Fruit fly (Drosophila melanogaster) whole organism, pupa: ENCODE results near the gene jvl.

ENCODE experiments used
- CG10348 ChIP-seq: fragments of 200-800 bp; sonication (Bioruptor generic); IDR thresholded peaks from 2 replicates; pipeline ENCODE4 v1.3.6; 2022; ENCODE audit warnings: missing biosample characterization, missing genetic modification characterization
- CG12605 ChIP-seq: fragments of 200-800 bp; sonication (Bioruptor generic); IDR thresholded peaks from 2 replicates; pipeline ENCODE4 v1.3.6; 2022; ENCODE audit warnings: missing biosample characterization, missing genetic modification characterization
- CG13204 ChIP-seq: fragments of 200-800 bp; sonication (Bioruptor generic); optimal IDR thresholded peaks from 2 replicates; lab custom pipeline; 2018; ENCODE audit warnings: missing biosample characterization, mild to moderate bottlenecking, missing genetic modification characterization, moderate library complexity
- CG14655 ChIP-seq: fragments of 200-800 bp; sonication (Bioruptor generic); optimal IDR thresholded peaks from 3 replicates; lab custom pipeline; 2017; ENCODE audit warnings: mild to moderate bottlenecking, missing biosample characterization, missing genetic modification reagents, missing genetic modification characterization
- CG15710 ChIP-seq: fragments of 200-800 bp; sonication (Bioruptor generic); optimal IDR thresholded peaks from 2 replicates; lab custom pipeline; 2018; ENCODE audit warnings: missing biosample characterization, mild to moderate bottlenecking, missing genetic modification characterization, moderate library complexity
- CG17806 ChIP-seq: fragments of 200-800 bp; sonication (Bioruptor generic); optimal IDR thresholded peaks from 2 replicates; lab custom pipeline; 2018; ENCODE audit warnings: missing biosample characterization, mild to moderate bottlenecking, missing genetic modification characterization, moderate library complexity
- CG32121 ChIP-seq: fragments of 200-800 bp; sonication (Bioruptor generic); IDR thresholded peaks from 2 replicates; pipeline ENCODE4 v1.3.6; 2022; ENCODE audit warnings: missing biosample characterization, missing genetic modification characterization
- CG34367 ChIP-seq: fragments of 200-800 bp; sonication (Bioruptor generic); optimal IDR thresholded peaks from 2 replicates; lab custom pipeline; 2018; ENCODE audit warnings: missing biosample characterization, mild to moderate bottlenecking, missing genetic modification characterization
- CG4496 ChIP-seq: fragments of 200-800 bp; sonication (Bioruptor generic); IDR thresholded peaks from 3 replicates; pipeline ENCODE4 v1.3.6; 2022; ENCODE audit warnings: missing biosample characterization, missing genetic modification characterization
- CG8159 ChIP-seq: fragments of 200-800 bp; sonication (Bioruptor generic); optimal IDR thresholded peaks from 3 replicates; lab custom pipeline; 2018; ENCODE audit warnings: missing biosample characterization, mild to moderate bottlenecking, missing genetic modification characterization, moderate library complexity
- CG8301 ChIP-seq: fragments of 200-800 bp; sonication (Bioruptor generic); optimal IDR thresholded peaks from 2 replicates; lab custom pipeline; 2018; ENCODE audit warnings: missing biosample characterization, mild to moderate bottlenecking, missing genetic modification characterization
- CG9948 ChIP-seq: fragments of 200-800 bp; sonication (Bioruptor generic); optimal IDR thresholded peaks from 2 replicates; lab custom pipeline; 2018; ENCODE audit warnings: missing biosample characterization, mild to moderate bottlenecking, missing genetic modification characterization, moderate library complexity
- D1 ChIP-seq: fragments of 200-800 bp; sonication (Bioruptor generic); optimal IDR thresholded peaks from 2 replicates; lab custom pipeline; 2018; ENCODE audit warnings: missing biosample characterization, mild to moderate bottlenecking, missing genetic modification characterization, moderate library complexity
- EcR ChIP-seq: fragments of 200-800 bp; sonication (Bioruptor generic); optimal IDR thresholded peaks from 3 replicates; lab custom pipeline; 2019; ENCODE audit warnings: missing biosample characterization, missing genetic modification characterization, mild to moderate bottlenecking, moderate library complexity, missing genetic modification reagents
- Ets98B ChIP-seq: fragments of 200-800 bp; sonication (Bioruptor generic); IDR thresholded peaks from 2 replicates; pipeline ENCODE4 v1.3.6; 2022; ENCODE audit warnings: missing biosample characterization, missing genetic modification characterization
- Pif1A ChIP-seq: fragments of 200-800 bp; sonication (Bioruptor generic); optimal IDR thresholded peaks from 3 replicates; lab custom pipeline; 2016; ENCODE audit warnings: missing biosample characterization, missing genetic modification characterization
- Pif1B ChIP-seq: fragments of 200-800 bp; sonication (Bioruptor generic); optimal IDR thresholded peaks from 3 replicates; lab custom pipeline; 2016; ENCODE audit warnings: missing biosample characterization, missing genetic modification characterization
- Snoo ChIP-seq: fragments of 200-800 bp; sonication (Bioruptor generic); optimal IDR thresholded peaks from 3 replicates; lab custom pipeline; 2017; ENCODE audit warnings: missing biosample characterization, mild to moderate bottlenecking, missing genetic modification characterization, inconsistent platforms
- fd96Ca ChIP-seq: fragments of 200-800 bp; sonication (Bioruptor generic); IDR thresholded peaks from 3 replicates; pipeline ENCODE4 v1.3.6; 2022; ENCODE audit warnings: missing biosample characterization, missing genetic modification characterization
- gl ChIP-seq: fragments of 200-800 bp; sonication (Bioruptor generic); optimal IDR thresholded peaks from 2 replicates; lab custom pipeline; 2018; ENCODE audit warnings: missing biosample characterization, mild to moderate bottlenecking, missing genetic modification characterization
- rn ChIP-seq: fragments of 200-800 bp; sonication (Bioruptor generic); IDR thresholded peaks from 2 replicates; pipeline ENCODE4 v1.3.6; 2022; ENCODE audit warnings: missing biosample characterization, missing genetic modification characterization

The jvl gene

dm6 chr3R:14731061-14731780, 10.2 kb upstream of the jvl start, which contains the start of gene CG7530:
TSS of gene CG7530 (minus strand) at chr3R:14731509.
- TF ChIP-seq CG13204 (GFP tag; lab: Kevin White, UChicago), result no peak
- TF ChIP-seq CG32121 (GFP tag; lab: Robert Waterston, UW), result peak; percentile 68; the same call in 1 of the 2 replicates
- no peak for TF ChIP-seq CG14655
- TF ChIP-seq EcR (GFP tag; lab: Kevin White, UChicago), result peak; percentile 67
- TF ChIP-seq CG15710, result no peak
- TF ChIP-seq D1, result no peak
- peak; percentile 55 for TF ChIP-seq Pif1A
- peak; percentile 78 for TF ChIP-seq Ets98B (GFP tag; lab: Robert Waterston, UW)
- no peak for TF ChIP-seq CG10348
- TF ChIP-seq CG12605, result 0 out of 2 replicates have a peak, but pooled peaks have one; percentile 38
- TF ChIP-seq CG8301, result peak; percentile 49
- TF ChIP-seq CG34367 (tag; lab: Kevin White, UChicago), result no peak
- TF ChIP-seq Pif1B (GFP tag; lab: Kevin White, UChicago), result peak; percentile 43
- peak; percentile 42 for TF ChIP-seq Snoo (tag; lab: Kevin White, UChicago)
- peak; percentile 73; the same call in 1 of the 3 replicates for TF ChIP-seq CG4496
- no peak for TF ChIP-seq CG17806 (tag; lab: Kevin White, UChicago)

dm6 chr3R:14731781-14732100, 9.6 kb upstream of the jvl start:
- TF ChIP-seq CG15710 (no peak), EcR (GFP tag; lab: Kevin White, UChicago) (peak; percentile 14), CG32121 (GFP tag; lab: Robert Waterston, UW) (no peak; the same call in 1 of the 2 replicates), gl (no peak), CG14655 (peak; percentile 39), CG12605 (no peak), CG9948 (tag; lab: Kevin White, UChicago) (peak; percentile 1), CG17806 (tag; lab: Kevin White, UChicago) (peak; percentile 14)

dm6 chr3R:14733425-14733824, 8.0 kb upstream of the jvl start:
- TF ChIP-seq CG10348, result no peak
- TF ChIP-seq CG13204 (GFP tag; lab: Kevin White, UChicago), result no peak
- TF ChIP-seq CG17806 (tag; lab: Kevin White, UChicago), result no peak
- no peak for TF ChIP-seq CG9948 (tag; lab: Kevin White, UChicago)
- no peak for TF ChIP-seq Pif1A
- no peak for TF ChIP-seq CG8159 (tag; lab: Kevin White, UChicago)
- no peak for TF ChIP-seq EcR (GFP tag; lab: Kevin White, UChicago)
- no peak for TF ChIP-seq Pif1B (GFP tag; lab: Kevin White, UChicago)
- TF ChIP-seq fd96Ca (GFP tag; lab: Robert Waterston, UW), result no peak
- TF ChIP-seq CG8301, result no peak
- TF ChIP-seq CG34367 (tag; lab: Kevin White, UChicago), result no peak
- no peak for TF ChIP-seq Ets98B (GFP tag; lab: Robert Waterston, UW)
- no peak for TF ChIP-seq CG14655
- no peak for TF ChIP-seq gl
- TF ChIP-seq D1, result no peak
- TF ChIP-seq CG15710, result no peak
- no peak for TF ChIP-seq Snoo (tag; lab: Kevin White, UChicago)
- TF ChIP-seq CG12605, result no peak
- TF ChIP-seq rn (GFP tag; lab: Robert Waterston, UW), result no peak

- TF ChIP-seq Snoo (tag; lab: Kevin White, UChicago) (no peak), CG13204 (GFP tag; lab: Kevin White, UChicago) (no peak), Pif1A (no peak), CG12605 (no peak), CG8159 (tag; lab: Kevin White, UChicago) (no peak), CG9948 (tag; lab: Kevin White, UChicago) (no peak), CG8301 (no peak), D1 (no peak), CG15710 (no peak), CG17806 (tag; lab: Kevin White, UChicago) (no peak), EcR (GFP tag; lab: Kevin White, UChicago) (no peak), CG34367 (tag; lab: Kevin White, UChicago) (no peak), Pif1B (GFP tag; lab: Kevin White, UChicago) (no peak), CG14655 (no peak), CG4496 (no peak), rn (GFP tag; lab: Robert Waterston, UW) (no peak), gl (no peak), Ets98B (GFP tag; lab: Robert Waterston, UW) (no peak)
Measured at dm6 chr3R:14733937-14734336, 7.4 kb upstream of the jvl start.

dm6 chr3R:14734623-14735392, 6.6 kb upstream of the jvl start:
- peak; percentile 43 for TF ChIP-seq CG8301
- peak; percentile 30 for TF ChIP-seq CG17806 (tag; lab: Kevin White, UChicago)
- TF ChIP-seq D1, result peak; percentile 15
- TF ChIP-seq CG8159 (tag; lab: Kevin White, UChicago), result peak; percentile 52
- TF ChIP-seq rn (GFP tag; lab: Robert Waterston, UW), result no peak
- TF ChIP-seq EcR (GFP tag; lab: Kevin White, UChicago), result no peak
- TF ChIP-seq Ets98B (GFP tag; lab: Robert Waterston, UW), result 0 out of 2 replicates have a peak, but pooled peaks have one; percentile 25
- TF ChIP-seq CG32121 (GFP tag; lab: Robert Waterston, UW), result peak; percentile 55; the same call in 1 of the 2 replicates
- peak; percentile 22 for TF ChIP-seq Pif1A
- TF ChIP-seq CG14655, result peak; percentile 40
- TF ChIP-seq CG9948 (tag; lab: Kevin White, UChicago), result peak; percentile 52
- peak; percentile 45; the same call in 1 of the 3 replicates for TF ChIP-seq fd96Ca (GFP tag; lab: Robert Waterston, UW)
- no peak for TF ChIP-seq Pif1B (GFP tag; lab: Kevin White, UChicago)
- TF ChIP-seq CG4496, result peak; percentile 50
- TF ChIP-seq gl, result no peak
- no peak for TF ChIP-seq Snoo (tag; lab: Kevin White, UChicago)
- no peak for TF ChIP-seq CG15710
- TF ChIP-seq CG10348, result no peak
- TF ChIP-seq CG12605, result peak; percentile 42; the same call in 1 of the 2 replicates
- TF ChIP-seq CG13204 (GFP tag; lab: Kevin White, UChicago), result peak; percentile 42
- TF ChIP-seq CG34367 (tag; lab: Kevin White, UChicago), result no peak
